Worm (Caenorhabditis elegans) whole organism, L3 larva: ENCODE results near the gene lge-1.

Source experiments
- ZK546.5 ChIP-seq: sonication (generic microtip); optimal IDR thresholded peaks from 2 replicates; lab custom pipeline; 2017; ENCODE audit warnings: missing biosample characterization, missing genetic modification characterization
- aly-2 ChIP-seq: fragments of 150-350 bp; optimal IDR thresholded peaks from 2 replicates; lab custom pipeline; 2014; ENCODE audit warnings: missing biosample characterization, missing genetic modification characterization
- ama-1 ChIP-seq: fragments of 150-350 bp; optimal IDR thresholded peaks from 2 replicates; lab custom pipeline; 2018
- ceh-16 ChIP-seq: sonication (generic microtip); optimal IDR thresholded peaks from 2 replicates; lab custom pipeline; 2017; ENCODE audit warnings: missing biosample characterization, missing genetic modification characterization
- ceh-28 ChIP-seq: fragments of 150-350 bp; optimal IDR thresholded peaks from 2 replicates; lab custom pipeline; 2014; ENCODE audit warnings: missing biosample characterization, missing genetic modification reagents, missing genetic modification characterization
- ceh-82 ChIP-seq: fragments of 150-350 bp; optimal IDR thresholded peaks from 2 replicates; lab custom pipeline; 2014; ENCODE audit warnings: missing biosample characterization, missing genetic modification characterization
- ceh-9 ChIP-seq: sonication (generic microtip); optimal IDR thresholded peaks from 2 replicates; lab custom pipeline; 2018; ENCODE audit warnings: missing biosample characterization, missing genetic modification characterization
- daf-12 ChIP-seq: fragments of 150-350 bp; optimal IDR thresholded peaks from 2 replicates; lab custom pipeline; 2014; ENCODE audit warnings: missing biosample characterization, missing genetic modification reagents, missing genetic modification characterization
- egl-5 ChIP-seq: fragments of 150-350 bp; optimal IDR thresholded peaks from 2 replicates; lab custom pipeline; 2017; ENCODE audit warnings: missing biosample characterization, missing genetic modification reagents, missing genetic modification characterization, inconsistent platforms
- elt-1 ChIP-seq: fragments of 150-350 bp; optimal IDR thresholded peaks from 2 replicates; lab custom pipeline; 2014; ENCODE audit warnings: missing biosample characterization, missing genetic modification characterization
- elt-2 ChIP-seq: sonication (generic microtip); optimal IDR thresholded peaks from 2 replicates; lab custom pipeline; 2016; ENCODE audit warnings: missing genetic modification reagents, mild to moderate bottlenecking, missing genetic modification characterization, missing compliant biosample characterization
- elt-3 ChIP-seq, 3 experiments: fragments of 150-350 bp in 1 of 3; sonication (generic microtip) in 2 of 3; optimal IDR thresholded peaks; 2 replicates in 2 of 3; 4 replicates in 1 of 3; lab custom pipeline; 2014 to 2017; ENCODE audit warnings: missing biosample characterization in 3 of 3, missing genetic modification characterization in 3 of 3
- eor-1 ChIP-seq, 2 experiments: fragments of 150-350 bp; optimal IDR thresholded peaks; 2 replicates each; lab custom pipeline; 2014 to 2018; ENCODE audit warnings: missing biosample characterization in 2 of 2, missing genetic modification characterization in 2 of 2
- fkh-10 ChIP-seq: sonication (generic microtip); optimal IDR thresholded peaks from 2 replicates; lab custom pipeline; 2017; ENCODE audit warnings: missing biosample characterization, missing genetic modification reagents, missing genetic modification characterization
- fkh-2 ChIP-seq: fragments of 150-350 bp; optimal IDR thresholded peaks from 2 replicates; lab custom pipeline; 2014; ENCODE audit warnings: missing biosample characterization, missing genetic modification reagents, missing genetic modification characterization
- fos-1 ChIP-seq: fragments of 150-350 bp; optimal IDR thresholded peaks from 2 replicates; lab custom pipeline; 2014; ENCODE audit warnings: missing biosample characterization, missing genetic modification characterization
- jun-1 ChIP-seq: fragments of 150-350 bp; optimal IDR thresholded peaks from 2 replicates; lab custom pipeline; 2014; ENCODE audit warnings: missing biosample characterization, missing genetic modification reagents, missing genetic modification characterization
- lin-15B ChIP-seq: fragments of 150-350 bp; optimal IDR thresholded peaks from 2 replicates; lab custom pipeline; 2014; ENCODE audit warnings: missing biosample characterization, missing genetic modification characterization
- lin-39 ChIP-seq: fragments of 150-350 bp; optimal IDR thresholded peaks from 2 replicates; lab custom pipeline; 2018; ENCODE audit warnings: missing biosample characterization, missing genetic modification reagents, missing genetic modification characterization
- lsy-12 ChIP-seq: sonication (generic microtip); optimal IDR thresholded peaks from 2 replicates; lab custom pipeline; 2016; ENCODE audit warnings: mild to moderate bottlenecking, missing genetic modification characterization, missing compliant biosample characterization
- mdl-1 ChIP-seq: fragments of 150-350 bp; optimal IDR thresholded peaks from 2 replicates; lab custom pipeline; 2014; ENCODE audit warnings: missing biosample characterization, missing genetic modification characterization
- mml-1 ChIP-seq: fragments of 150-350 bp; sonication (generic microtip); optimal IDR thresholded peaks from 3 replicates; lab custom pipeline; 2014; ENCODE audit warnings: missing biosample characterization, missing genetic modification characterization
- nfya-1 ChIP-seq: sonication (generic microtip); optimal IDR thresholded peaks from 2 replicates; lab custom pipeline; 2017; ENCODE audit warnings: missing genetic modification characterization, mild to moderate bottlenecking, missing compliant biosample characterization, antibody characterized with exemption, moderate library complexity; ENCODE audit not compliant: insufficient read depth
- nhr-11 ChIP-seq: fragments of 150-350 bp; optimal IDR thresholded peaks from 2 replicates; lab custom pipeline; 2014; ENCODE audit warnings: missing biosample characterization, missing genetic modification characterization
- nhr-12 ChIP-seq: fragments of 150-350 bp; optimal IDR thresholded peaks from 2 replicates; lab custom pipeline; 2014; ENCODE audit warnings: missing biosample characterization, missing genetic modification characterization
- nhr-237 ChIP-seq: fragments of 150-350 bp; optimal IDR thresholded peaks from 2 replicates; lab custom pipeline; 2014; ENCODE audit warnings: missing biosample characterization, missing genetic modification characterization
- nhr-25 ChIP-seq: sonication (generic microtip); optimal IDR thresholded peaks from 2 replicates; lab custom pipeline; 2017; ENCODE audit warnings: missing biosample characterization, missing genetic modification characterization
- nhr-28 ChIP-seq: fragments of 150-350 bp; optimal IDR thresholded peaks from 2 replicates; lab custom pipeline; 2014; ENCODE audit warnings: missing biosample characterization, missing genetic modification characterization
- nhr-43 ChIP-seq: sonication (generic microtip); optimal IDR thresholded peaks from 2 replicates; lab custom pipeline; 2016; ENCODE audit warnings: mild to moderate bottlenecking, missing genetic modification characterization, missing compliant biosample characterization; ENCODE audit not compliant: poor library complexity, severe bottlenecking
- nhr-67 ChIP-seq: fragments of 150-350 bp; optimal IDR thresholded peaks from 2 replicates; lab custom pipeline; 2014; ENCODE audit warnings: missing biosample characterization, missing genetic modification characterization
- nhr-76 ChIP-seq: fragments of 150-350 bp; sonication (generic microtip); optimal IDR thresholded peaks from 5 replicates; lab custom pipeline; 2014; ENCODE audit warnings: missing biosample characterization, missing genetic modification characterization
- nhr-77 ChIP-seq: fragments of 150-350 bp; optimal IDR thresholded peaks from 2 replicates; lab custom pipeline; 2014; ENCODE audit warnings: missing biosample characterization, missing genetic modification characterization
- pha-4 ChIP-seq: fragments of 150-350 bp; optimal IDR thresholded peaks from 2 replicates; lab custom pipeline; 2014; ENCODE audit warnings: missing biosample characterization, missing genetic modification reagents, missing genetic modification characterization
- pqm-1 ChIP-seq: fragments of 150-350 bp; optimal IDR thresholded peaks from 2 replicates; lab custom pipeline; 2017; ENCODE audit warnings: missing biosample characterization, missing genetic modification characterization, inconsistent platforms
- skn-1 ChIP-seq: fragments of 150-350 bp; optimal IDR thresholded peaks from 2 replicates; lab custom pipeline; 2014; ENCODE audit warnings: missing biosample characterization, missing genetic modification characterization
- snpc-4 ChIP-seq: fragments of 150-350 bp; optimal IDR thresholded peaks from 2 replicates; lab custom pipeline; 2014; ENCODE audit warnings: missing biosample characterization, missing genetic modification characterization
- tbx-2 ChIP-seq: sonication (generic microtip); optimal IDR thresholded peaks from 2 replicates; lab custom pipeline; 2016; ENCODE audit warnings: mild to moderate bottlenecking, missing genetic modification characterization, missing compliant biosample characterization
- unc-39 ChIP-seq: sonication (generic microtip); optimal IDR thresholded peaks from 4 replicates; lab custom pipeline; 2017; ENCODE audit warnings: missing biosample characterization, missing genetic modification characterization
- unc-62 ChIP-seq: fragments of 150-350 bp; sonication (generic microtip); optimal IDR thresholded peaks from 4 replicates; lab custom pipeline; 2014; ENCODE audit warnings: missing biosample characterization, missing genetic modification reagents, missing genetic modification characterization
- zag-1 ChIP-seq: fragments of 150-350 bp; optimal IDR thresholded peaks from 2 replicates; lab custom pipeline; 2014; ENCODE audit warnings: missing biosample characterization, missing genetic modification characterization
- ztf-11 ChIP-seq: fragments of 150-350 bp; optimal IDR thresholded peaks from 2 replicates; lab custom pipeline; 2014; ENCODE audit warnings: missing biosample characterization, missing genetic modification characterization

lge-1 gene

ce11 chrX:10966251-10966650 is at the start of gene lge-1:
TSS of gene lge-1 (plus strand) at chrX:10966551.
- no peak for TF ChIP-seq mml-1 (tag; lab: Kevin White, UChicago)
- TF ChIP-seq unc-39 (tag; lab: Kevin White, UChicago) = no peak
- no peak for TF ChIP-seq egl-5 (tag; lab: Kevin White, UChicago)
- no peak for TF ChIP-seq nhr-76 (tag; lab: Kevin White, UChicago)
- TF ChIP-seq daf-12 (tag; lab: Kevin White, UChicago) = no peak
- TF ChIP-seq unc-62 (GFP tag; lab: Kevin White, UChicago) = no peak
- no peak for TF ChIP-seq elt-3 (tag; optimal IDR thresholded peaks at IDR 0.05; lab: Kevin White, UChicago)
- TF ChIP-seq snpc-4 (tag; lab: Kevin White, UChicago) = no peak
- TF ChIP-seq nhr-43 (tag; lab: Kevin White, UChicago) = no peak
- TF ChIP-seq pha-4 (tag; lab: Kevin White, UChicago) = no peak
- no peak for TF ChIP-seq elt-2 (tag; lab: Kevin White, UChicago)
- no peak for TF ChIP-seq ZK546.5 (tag; lab: Kevin White, UChicago)
- TF ChIP-seq ztf-11 = no peak
- no peak for TF ChIP-seq skn-1 (tag; lab: Kevin White, UChicago)
- no peak for TF ChIP-seq ama-1 (lab: Kevin White, UChicago)
- TF ChIP-seq nhr-77 (tag; lab: Kevin White, UChicago) = no peak

DNA sequence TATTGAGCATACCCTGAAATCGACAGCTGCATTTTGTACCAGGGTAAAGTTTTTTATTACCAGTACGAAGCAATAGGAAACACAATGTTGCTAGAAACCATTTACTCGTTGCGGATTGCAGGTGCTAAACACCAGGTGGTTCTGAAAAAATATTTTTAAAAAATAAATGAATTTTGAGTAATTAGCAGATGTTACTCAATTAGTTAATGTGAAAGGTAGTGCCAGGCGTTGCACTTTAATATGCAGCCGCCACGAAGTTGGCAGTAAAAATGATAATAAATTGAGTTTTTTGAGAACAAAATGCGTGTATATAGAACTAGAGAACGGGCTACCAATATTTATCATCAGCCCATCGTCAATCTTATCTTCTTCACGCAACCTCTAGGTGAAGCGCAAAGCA is 46.7 kb upstream of the lge-1 start, which contains the start of gene nstp-9:
Gene nstp-9, minus strand, starts transcription at position 101 of the 400 bp plus-strand sequence.
- TF ChIP-seq eor-1 (tag; optimal IDR thresholded peaks at IDR 0.05; lab: Kevin White, UChicago) (no peak), ztf-11 (no peak), fkh-2 (tag; lab: Kevin White, UChicago) (no peak), jun-1 (no peak), daf-12 (tag; lab: Kevin White, UChicago) (no peak), aly-2 (tag; lab: Kevin White, UChicago) (no peak), nhr-28 (tag; lab: Kevin White, UChicago) (no peak), lin-15B (tag; lab: Kevin White, UChicago) (no peak), fos-1 (no peak), nhr-12 (no peak), unc-62 (GFP tag; lab: Kevin White, UChicago) (no peak), nfya-1 (tag; lab: Kevin White, UChicago) (no peak), pha-4 (tag; lab: Kevin White, UChicago) (no peak)

ce11 chrX:10924031-10924430 is 42.3 kb upstream of the lge-1 start:
- no peak for TF ChIP-seq tbx-2
- no peak for TF ChIP-seq zag-1 (tag; lab: Kevin White, UChicago)
- no peak for TF ChIP-seq ZK546.5 (tag; lab: Kevin White, UChicago)
- no peak for TF ChIP-seq elt-1
- TF ChIP-seq pqm-1 (tag; lab: Kevin White, UChicago) = no peak
- TF ChIP-seq unc-62 (GFP tag; lab: Kevin White, UChicago) = no peak
- TF ChIP-seq nhr-237 (tag; lab: Kevin White, UChicago) = no peak
- TF ChIP-seq nhr-77 (tag; lab: Kevin White, UChicago) = no peak
- TF ChIP-seq skn-1 (tag; lab: Kevin White, UChicago) = no peak
- TF ChIP-seq fkh-10 (GFP tag; lab: Kevin White, UChicago) = no peak
- no peak for TF ChIP-seq lin-39
- no peak for TF ChIP-seq nhr-67 (tag; lab: Kevin White, UChicago)
- TF ChIP-seq ceh-82 = no peak
- no peak for TF ChIP-seq ceh-9 (tag; lab: Kevin White, UChicago)
- no peak for TF ChIP-seq elt-2 (tag; lab: Kevin White, UChicago)
- no peak for TF ChIP-seq fos-1
- TF ChIP-seq nhr-12 = no peak

- no peak for TF ChIP-seq nhr-77 (tag; lab: Kevin White, UChicago)
- TF ChIP-seq ama-1 (lab: Kevin White, UChicago) = no peak
- TF ChIP-seq elt-3 (tag; optimal IDR thresholded peaks at IDR 0.05; lab: Kevin White, UChicago) = no peak
- no peak for TF ChIP-seq nhr-237 (tag; lab: Kevin White, UChicago)
- no peak for TF ChIP-seq ceh-28
- no peak for TF ChIP-seq lsy-12
- no peak for TF ChIP-seq pha-4 (tag; lab: Kevin White, UChicago)
- TF ChIP-seq nhr-11 = no peak
- no peak for TF ChIP-seq nhr-67 (tag; lab: Kevin White, UChicago)
- no peak for TF ChIP-seq ceh-16
- TF ChIP-seq unc-62 (GFP tag; lab: Kevin White, UChicago) = no peak
- no peak for TF ChIP-seq aly-2 (tag; lab: Kevin White, UChicago)
- TF ChIP-seq daf-12 (tag; lab: Kevin White, UChicago) = no peak
- TF ChIP-seq skn-1 (tag; lab: Kevin White, UChicago) = no peak
- TF ChIP-seq snpc-4 (tag; lab: Kevin White, UChicago) = no peak
- TF ChIP-seq nhr-25 = no peak
- no peak for TF ChIP-seq mdl-1 (tag; lab: Kevin White, UChicago)
- no peak for TF ChIP-seq tbx-2
- no peak for TF ChIP-seq zag-1 (tag; lab: Kevin White, UChicago)
Observed at ce11 chrX:10927136-10927535, 39.2 kb upstream of the lge-1 start.
